Fruit fly (Drosophila melanogaster): ENCODE measurements around the gene CG11583.

Gene CG11583

DNA sequence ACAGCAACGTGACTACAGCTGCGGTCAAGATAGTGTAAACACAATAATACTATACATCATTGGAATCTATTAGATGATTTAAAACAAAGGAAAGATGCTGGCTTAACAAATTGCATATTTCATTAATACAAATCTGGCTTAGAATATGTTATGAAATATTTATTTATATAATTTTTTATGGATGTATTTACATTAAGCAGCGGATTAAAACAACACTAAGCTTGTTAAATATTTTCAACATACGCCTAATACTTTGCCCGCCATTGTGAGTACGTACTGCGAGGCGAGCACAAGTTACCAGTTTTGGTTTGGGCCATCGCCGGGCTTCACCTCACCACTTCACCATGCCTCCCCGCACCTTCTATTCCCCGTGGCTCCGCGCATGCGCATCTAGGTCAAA, 12.7 kb downstream of the CG11583 start (continued):
- TF ChIP-seq lab (GFP tag; optimal IDR thresholded peaks at IDR 0.05), result peak; percentile 77
- TF ChIP-seq Xrp1 (GFP tag; IDR thresholded peaks at IDR 0.05), result peak; percentile 81
- TF ChIP-seq Bgb (GFP tag; IDR thresholded peaks at IDR 0.05; ENCODE audit: partially characterized antibody), result no peak
- TF ChIP-seq slp2 (GFP tag; optimal IDR thresholded peaks at IDR 0.05), result no peak
- peak; percentile 42; the same call in 1 of the 3 replicates for TF ChIP-seq H15 (GFP tag; IDR thresholded peaks at IDR 0.05)
- peak; percentile 49; the same call in 1 of the 2 replicates for TF ChIP-seq CG32772 (GFP tag; IDR thresholded peaks at IDR 0.05)
- TF ChIP-seq abd-A (tag; optimal IDR thresholded peaks at IDR 0.05), result no peak
- peak; percentile 38 for TF ChIP-seq CG13775 (GFP tag; optimal IDR thresholded peaks at IDR 0.05)
- no peak for TF ChIP-seq disco-r (GFP tag; optimal IDR thresholded peaks at IDR 0.05)
- TF ChIP-seq gsb (GFP tag; IDR thresholded peaks at IDR 0.05), result peak; percentile 41; the same call in 1 of the 2 replicates
- peak; percentile 40 for TF ChIP-seq Six4 (GFP tag; optimal IDR thresholded peaks at IDR 0.05)
- TF ChIP-seq CG9437 (GFP tag; optimal IDR thresholded peaks at IDR 0.05), result peak; percentile 52
- peak; percentile 65 for TF ChIP-seq Abd-B (GFP tag; optimal IDR thresholded peaks at IDR 0.05)
- TF ChIP-seq tap (tag; optimal IDR thresholded peaks at IDR 0.05), result peak; percentile 81
- no peak for TF ChIP-seq chif (GFP tag; optimal IDR thresholded peaks at IDR 0.05)
- TF ChIP-seq Nf-YB (GFP tag; optimal IDR thresholded peaks at IDR 0.05), result peak; percentile 60
- TF ChIP-seq repo (GFP tag; optimal IDR thresholded peaks at IDR 0.05), result no peak
- TF ChIP-seq CG10147 (GFP tag; optimal IDR thresholded peaks at IDR 0.05), result peak; percentile 74
- TF ChIP-seq hbn (GFP tag; IDR thresholded peaks at IDR 0.05; ENCODE audit: partially characterized antibody), result no peak
- no peak for TF ChIP-seq dan (GFP tag; IDR thresholded peaks at IDR 0.05)
- TF ChIP-seq esg (GFP tag; conservative IDR thresholded peaks at IDR 0.05), result peak; percentile 65
- TF ChIP-seq CG12104 (GFP tag; optimal IDR thresholded peaks at IDR 0.05), result peak; percentile 29
- peak; percentile 33 for TF ChIP-seq sd (tag; optimal IDR thresholded peaks at IDR 0.05)
- no peak for TF ChIP-seq Dfd (GFP tag; optimal IDR thresholded peaks at IDR 0.05)
- peak; percentile 59; the same call in 2 of the 3 replicates for TF ChIP-seq so (GFP tag; IDR thresholded peaks at IDR 0.05)
- peak; percentile 72 for TF ChIP-seq odd (GFP tag; optimal IDR thresholded peaks at IDR 0.05)
- TF ChIP-seq CG12219 (GFP tag; optimal IDR thresholded peaks at IDR 0.05), result peak; percentile 60
- TF ChIP-seq lola (GFP tag; optimal IDR thresholded peaks at IDR 0.05), result peak in 1 of 3 experiments; percentile 77
- peak; percentile 72 for TF ChIP-seq fd96Cb (tag; optimal IDR thresholded peaks at IDR 0.05)
- peak; percentile 79 for TF ChIP-seq tgo (GFP tag; IDR thresholded peaks at IDR 0.05)
- peak; percentile 50 for TF ChIP-seq twi (tag; optimal IDR thresholded peaks at IDR 0.05)
- TF ChIP-seq ap (GFP tag; IDR thresholded peaks at IDR 0.05), result peak; percentile 53
- TF ChIP-seq ATbp (GFP tag; optimal IDR thresholded peaks at IDR 0.05), result peak; percentile 69
- TF ChIP-seq CG7745 (tag; optimal IDR thresholded peaks at IDR 0.05), result no peak
- no peak for TF ChIP-seq shn (GFP tag; optimal IDR thresholded peaks at IDR 0.05)
- TF ChIP-seq Pdp1 (GFP tag; optimal IDR thresholded peaks at IDR 0.05), result peak in 1 of 2 experiments; percentile 14
- no peak for TF ChIP-seq prd (optimal IDR thresholded peaks at IDR 0.05)
- peak; percentile 66; the same call in 2 of the 3 replicates for TF ChIP-seq prd (GFP tag; IDR thresholded peaks at IDR 0.05)
- TF ChIP-seq CG4707 (GFP tag; optimal IDR thresholded peaks at IDR 0.05), result peak; percentile 33
- TF ChIP-seq p53 (GFP tag; optimal IDR thresholded peaks at IDR 0.05), result no peak
- TF ChIP-seq CG2712 (tag; optimal IDR thresholded peaks at IDR 0.05), result peak; percentile 87
- TF ChIP-seq MESR4 (GFP tag; optimal IDR thresholded peaks at IDR 0.05), result no peak
- peak; percentile 56 for TF ChIP-seq CG12071 (GFP tag; optimal IDR thresholded peaks at IDR 0.05)
- peak in 1 of 2 experiments; percentile 40 for TF ChIP-seq dpn (GFP tag; optimal IDR thresholded peaks at IDR 0.05)
- TF ChIP-seq CG42726 (GFP tag; IDR thresholded peaks at IDR 0.05; ENCODE audit: partially characterized antibody), result no peak
- peak; percentile 65 for TF ChIP-seq Hmr (GFP tag; optimal IDR thresholded peaks at IDR 0.05)
- TF ChIP-seq Opbp (GFP tag; IDR thresholded peaks at IDR 0.05; ENCODE audit: partially characterized antibody), result no peak
- peak; percentile 63 for TF ChIP-seq CG12299 (tag; optimal IDR thresholded peaks at IDR 0.05)
- peak; percentile 61; the same call in 2 of the 3 replicates for TF ChIP-seq ci (GFP tag; IDR thresholded peaks at IDR 0.05)
